Fruit fly (Drosophila melanogaster) whole organism, embryonic: ENCODE results near the gene Mtp.

ENCODE experiments used
- BEAF-32 ChIP-seq: fragments of 200-800 bp; sonication (Bioruptor generic); optimal IDR thresholded peaks from 3 replicates; lab custom pipeline; 2017; ENCODE audit warnings: missing biosample characterization, missing genetic modification characterization, mild to moderate bottlenecking, moderate library complexity, missing genetic modification reagents
- Blimp-1 ChIP-seq: fragments of 200-800 bp; sonication (Bioruptor generic); optimal IDR thresholded peaks from 3 replicates; lab custom pipeline; 2018; ENCODE audit warnings: missing biosample characterization, missing genetic modification characterization, mild to moderate bottlenecking, moderate library complexity, missing genetic modification reagents
- CG10267 ChIP-seq: fragments of 200-800 bp; sonication (Bioruptor generic); optimal IDR thresholded peaks from 2 replicates; lab custom pipeline; 2018; ENCODE audit warnings: missing biosample characterization, mild to moderate bottlenecking, missing genetic modification characterization, moderate library complexity
- CG10654 ChIP-seq: fragments of 200-800 bp; sonication (Bioruptor generic); optimal IDR thresholded peaks from 2 replicates; lab custom pipeline; 2016; ENCODE audit warnings: missing biosample characterization, missing genetic modification characterization
- CG10979 ChIP-seq: fragments of 200-800 bp; sonication (Bioruptor generic); optimal IDR thresholded peaks from 2 replicates; lab custom pipeline; 2018; ENCODE audit warnings: missing biosample characterization, mild to moderate bottlenecking, missing genetic modification characterization, moderate library complexity
- CG11504 ChIP-seq: fragments of 200-800 bp; sonication (Bioruptor generic); optimal IDR thresholded peaks from 3 replicates; lab custom pipeline; 2019; ENCODE audit warnings: missing biosample characterization, mild to moderate bottlenecking, missing genetic modification characterization, moderate library complexity
- CG12391 ChIP-seq: fragments of 200-800 bp; sonication (Bioruptor generic); optimal IDR thresholded peaks from 3 replicates; lab custom pipeline; 2018; ENCODE audit warnings: missing biosample characterization, mild to moderate bottlenecking, missing genetic modification characterization, moderate library complexity
- CG14667 ChIP-seq: fragments of 200-800 bp; sonication (Bioruptor generic); IDR thresholded peaks from 2 replicates; pipeline ENCODE4 v1.3.6; 2022; ENCODE audit warnings: missing biosample characterization, missing genetic modification characterization
- CG15696 ChIP-seq: fragments of 200-800 bp; sonication (Bioruptor generic); optimal IDR thresholded peaks from 2 replicates; lab custom pipeline; 2019; ENCODE audit warnings: missing biosample characterization, mild to moderate bottlenecking, missing genetic modification characterization, moderate library complexity
- CG1603 ChIP-seq: fragments of 200-800 bp; sonication (Bioruptor generic); optimal IDR thresholded peaks from 2 replicates; lab custom pipeline; 2019; ENCODE audit warnings: missing biosample characterization, mild to moderate bottlenecking, missing genetic modification characterization, moderate library complexity
- CG17186 ChIP-seq: fragments of 200-800 bp; sonication (Bioruptor generic); optimal IDR thresholded peaks from 3 replicates; lab custom pipeline; 2017; ENCODE audit warnings: missing biosample characterization, missing genetic modification reagents, missing genetic modification characterization
- CG18262 ChIP-seq: fragments of 200-800 bp; optimal IDR thresholded peaks from 3 replicates; lab custom pipeline; 2019; ENCODE audit warnings: missing biosample characterization, mild to moderate bottlenecking, missing genetic modification characterization, moderate library complexity
- CG4360 ChIP-seq: fragments of 200-800 bp; sonication (Bioruptor generic); IDR thresholded peaks from 2 replicates; pipeline ENCODE4 v1.3.6; 2022; ENCODE audit warnings: missing biosample characterization, missing genetic modification characterization
- CG4820 ChIP-seq: fragments of 200-800 bp; sonication (Bioruptor generic); optimal IDR thresholded peaks from 3 replicates; lab custom pipeline; 2016; ENCODE audit warnings: missing biosample characterization, missing genetic modification characterization
- CG6175 ChIP-seq: fragments of 200-800 bp; sonication (Bioruptor generic); IDR thresholded peaks from 3 replicates; pipeline ENCODE4 v1.3.6; 2022; ENCODE audit warnings: missing biosample characterization, missing genetic modification characterization
- CG6683 ChIP-seq: fragments of 200-800 bp; sonication (Bioruptor generic); optimal IDR thresholded peaks from 2 replicates; lab custom pipeline; 2017; ENCODE audit warnings: missing biosample characterization, mild to moderate bottlenecking, missing genetic modification characterization, missing genetic modification reagents
- CG6689 ChIP-seq: fragments of 200-800 bp; sonication (Bioruptor generic); IDR thresholded peaks from 2 replicates; pipeline ENCODE4 v1.3.6; 2022; ENCODE audit warnings: missing biosample characterization, missing genetic modification characterization
- CG7839 ChIP-seq: fragments of 200-800 bp; sonication (Bioruptor generic); optimal IDR thresholded peaks from 3 replicates; lab custom pipeline; 2018; ENCODE audit warnings: missing biosample characterization, mild to moderate bottlenecking, missing genetic modification characterization, moderate library complexity
- D ChIP-seq, 2 experiments: fragments of 200-800 bp in 1 of 2; fragments of >200 bp in 1 of 2; sonication (Bioruptor generic) in 1 of 2; optimal IDR thresholded peaks; 2 replicates in 1 of 2; 3 replicates in 1 of 2; lab custom pipeline; 2017; ENCODE audit warnings: mild to moderate bottlenecking in 1 of 2, missing biosample characterization in 1 of 2, missing genetic modification characterization in 1 of 2, missing genetic modification reagents in 1 of 2
- Dek ChIP-seq: fragments of 200-800 bp; sonication (Bioruptor generic); optimal IDR thresholded peaks from 3 replicates; lab custom pipeline; 2019; ENCODE audit warnings: missing biosample characterization, mild to moderate bottlenecking, missing genetic modification characterization, moderate library complexity
- ERR ChIP-seq: fragments of 200-800 bp; sonication (Bioruptor generic); optimal IDR thresholded peaks from 2 replicates; lab custom pipeline; 2016; ENCODE audit warnings: missing biosample characterization, missing genetic modification characterization
- Fer1 ChIP-seq: fragments of 200-800 bp; sonication (Bioruptor generic); optimal IDR thresholded peaks from 2 replicates; lab custom pipeline; 2017; ENCODE audit warnings: missing biosample characterization, mild to moderate bottlenecking, missing genetic modification characterization
- H15 ChIP-seq: fragments of 200-800 bp; sonication (Bioruptor generic); IDR thresholded peaks from 3 replicates; pipeline ENCODE4 v1.3.6; 2022; ENCODE audit warnings: missing biosample characterization, missing genetic modification characterization
- HLH3B ChIP-seq: fragments of 200-800 bp; sonication (Bioruptor generic); IDR thresholded peaks from 2 replicates; pipeline ENCODE4 v1.3.6; 2022; ENCODE audit warnings: missing biosample characterization, missing genetic modification characterization
- HmgZ ChIP-seq: fragments of 200-800 bp; sonication (Bioruptor generic); optimal IDR thresholded peaks from 2 replicates; lab custom pipeline; 2018; ENCODE audit warnings: missing biosample characterization, mild to moderate bottlenecking, missing genetic modification characterization
- Hsf ChIP-seq: fragments of 200-800 bp; sonication (Bioruptor generic); optimal IDR thresholded peaks from 3 replicates; lab custom pipeline; 2016; ENCODE audit warnings: missing biosample characterization, missing genetic modification characterization
- Jarid2 ChIP-seq: fragments of 200-800 bp; sonication (Bioruptor generic); optimal IDR thresholded peaks from 3 replicates; lab custom pipeline; 2017; ENCODE audit warnings: mild to moderate bottlenecking, missing biosample characterization, missing genetic modification reagents, missing genetic modification characterization
- NfI ChIP-seq: fragments of 200-800 bp; sonication (Bioruptor generic); optimal IDR thresholded peaks from 3 replicates; lab custom pipeline; 2018; ENCODE audit warnings: missing biosample characterization, mild to moderate bottlenecking, missing genetic modification characterization, moderate library complexity
- PHDP ChIP-seq: fragments of 200-800 bp; sonication (Bioruptor generic); optimal IDR thresholded peaks from 3 replicates; lab custom pipeline; 2018; ENCODE audit warnings: missing biosample characterization, mild to moderate bottlenecking, missing genetic modification characterization, moderate library complexity
- Scr ChIP-seq: fragments of 200-800 bp; sonication (Bioruptor generic); IDR thresholded peaks from 2 replicates; pipeline ENCODE4 v1.3.6; 2022; ENCODE audit warnings: missing biosample characterization, missing genetic modification characterization; ENCODE audit not compliant: partially characterized antibody
- ash1 ChIP-seq: fragments of 200-800 bp; sonication (Bioruptor generic); optimal IDR thresholded peaks from 2 replicates; lab custom pipeline; 2018; ENCODE audit warnings: missing biosample characterization, mild to moderate bottlenecking, missing genetic modification characterization
- bab2 ChIP-seq: fragments of 200-800 bp; sonication (Bioruptor generic); optimal IDR thresholded peaks from 2 replicates; lab custom pipeline; 2016; ENCODE audit warnings: missing biosample characterization, missing genetic modification characterization
- cad ChIP-seq: fragments of >200 bp; optimal IDR thresholded peaks from 2 replicates; lab custom pipeline; 2017; ENCODE audit warnings: missing biosample characterization, missing genetic modification characterization
- ems ChIP-seq: fragments of 200-800 bp; sonication (Bioruptor generic); optimal IDR thresholded peaks from 3 replicates; lab custom pipeline; 2016; ENCODE audit warnings: missing biosample characterization, missing genetic modification characterization
- eve ChIP-seq, 2 experiments: fragments of >200 bp; optimal IDR thresholded peaks; 2 replicates each; lab custom pipeline; 2017; ENCODE audit warnings: missing biosample characterization in 2 of 2, missing genetic modification characterization in 2 of 2
- fru ChIP-seq: fragments of >200 bp; optimal IDR thresholded peaks from 2 replicates; lab custom pipeline; 2017
- gsb-n ChIP-seq: fragments of 200-800 bp; sonication (Bioruptor generic); optimal IDR thresholded peaks from 3 replicates; lab custom pipeline; 2018; ENCODE audit warnings: missing biosample characterization, mild to moderate bottlenecking, missing genetic modification characterization
- ham ChIP-seq: fragments of 200-800 bp; sonication (Bioruptor generic); IDR thresholded peaks from 2 replicates; pipeline ENCODE4 v1.3.6; 2022; ENCODE audit warnings: missing biosample characterization, missing genetic modification characterization
- hkb ChIP-seq, 2 experiments: fragments of 200-800 bp in 1 of 2; fragments of >200 bp in 1 of 2; sonication (Bioruptor generic) in 1 of 2; IDR thresholded peaks in 1 of 2; optimal IDR thresholded peaks in 1 of 2; 2 replicates each; pipeline versions ENCODE4 v1.3.6 to Lab custom; 2017 to 2022; ENCODE audit warnings: missing biosample characterization in 1 of 2, missing genetic modification characterization in 1 of 2
- nmo ChIP-seq: fragments of 200-800 bp; sonication (Bioruptor generic); optimal IDR thresholded peaks from 2 replicates; lab custom pipeline; 2018; ENCODE audit warnings: missing biosample characterization, mild to moderate bottlenecking, missing genetic modification characterization, moderate library complexity
- rib ChIP-seq: fragments of 200-800 bp; sonication (Bioruptor generic); IDR thresholded peaks from 2 replicates; pipeline ENCODE4 v1.3.6; 2022; ENCODE audit warnings: missing biosample characterization, missing genetic modification characterization
- row ChIP-seq: fragments of 200-800 bp; sonication (Bioruptor generic); IDR thresholded peaks from 3 replicates; pipeline ENCODE4 v1.3.6; 2022; ENCODE audit warnings: missing biosample characterization, missing genetic modification characterization
- tap ChIP-seq: fragments of 200-800 bp; optimal IDR thresholded peaks from 3 replicates; lab custom pipeline; 2019; ENCODE audit warnings: missing biosample characterization, mild to moderate bottlenecking, missing genetic modification characterization, moderate library complexity
- tgo ChIP-seq: fragments of 200-800 bp; sonication (Bioruptor generic); IDR thresholded peaks from 3 replicates; pipeline ENCODE4 v1.3.6; 2022; ENCODE audit warnings: missing biosample characterization, missing genetic modification characterization
- unpg ChIP-seq: fragments of 200-800 bp; sonication (Bioruptor generic); optimal IDR thresholded peaks from 3 replicates; lab custom pipeline; 2018; ENCODE audit warnings: missing biosample characterization, mild to moderate bottlenecking, missing genetic modification characterization, moderate library complexity
- vfl ChIP-seq: fragments of 200-800 bp; sonication (Bioruptor generic); optimal IDR thresholded peaks from 2 replicates; lab custom pipeline; 2016; ENCODE audit warnings: missing biosample characterization, missing genetic modification characterization
- vvl ChIP-seq: fragments of 200-800 bp; sonication (Bioruptor generic); IDR thresholded peaks from 2 replicates; pipeline ENCODE4 v1.3.6; 2022; ENCODE audit warnings: missing biosample characterization, missing genetic modification characterization
- zf30C ChIP-seq: fragments of 200-800 bp; sonication (Bioruptor generic); optimal IDR thresholded peaks from 3 replicates; lab custom pipeline; 2018; ENCODE audit warnings: missing biosample characterization, mild to moderate bottlenecking, missing genetic modification characterization
- zfh1 ChIP-seq: fragments of 200-800 bp; sonication (Bioruptor generic); IDR thresholded peaks from 3 replicates; pipeline ENCODE4 v1.3.6; 2022; ENCODE audit warnings: missing biosample characterization, missing genetic modification characterization

Mtp gene

DNA sequence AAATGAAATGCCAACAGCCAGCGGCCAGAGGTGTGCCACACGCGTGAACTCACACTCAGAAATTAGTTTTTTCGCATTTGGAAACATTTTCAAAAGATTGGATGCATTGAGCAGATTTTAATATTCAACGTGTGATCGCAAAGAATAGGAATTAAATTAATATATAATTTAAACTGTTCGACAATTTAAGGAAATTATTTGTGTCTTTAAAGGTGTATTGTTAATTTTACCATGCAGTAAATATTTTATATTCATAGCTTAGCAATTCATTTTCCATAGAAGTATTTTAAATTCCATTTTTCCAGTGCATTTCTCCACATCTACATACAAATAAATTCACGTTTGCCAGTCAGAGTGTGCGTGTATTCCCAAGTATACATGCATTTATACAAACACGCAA, 17.0 kb upstream of the Mtp start (continued):
- TF ChIP-seq CG10267: peak; percentile 45
- peak; percentile 59 for TF ChIP-seq HLH3B (GFP tag; lab: Robert Waterston, UW)
- peak; percentile 36 for TF ChIP-seq tap (tag; lab: Kevin White, UChicago)
- TF ChIP-seq nmo (GFP tag; lab: Kevin White, UChicago): no peak
- no peak for TF ChIP-seq CG6683 (GFP tag; lab: Kevin White, UChicago)
- peak; percentile 61; the same call in 2 of the 3 replicates for TF ChIP-seq zfh1 (GFP tag; lab: Robert Waterston, UW)
- TF ChIP-seq CG18262: peak; percentile 39
- no peak for TF ChIP-seq BEAF-32
- no peak for TF ChIP-seq unpg (GFP tag; lab: Kevin White, UChicago)
- no peak for TF ChIP-seq vfl
- TF ChIP-seq Dek: no peak
- no peak for TF ChIP-seq HmgZ (tag; lab: Kevin White, UChicago)
- TF ChIP-seq hkb (optimal IDR thresholded peaks at IDR 0.05; lab: Kevin White, UChicago): no peak
- TF ChIP-seq hkb (GFP tag; IDR thresholded peaks at IDR 0.05; lab: Robert Waterston, UW): peak; percentile 53; the same call in 1 of the 2 replicates
- TF ChIP-seq CG1603: no peak
- TF ChIP-seq PHDP: no peak
- no peak for TF ChIP-seq H15 (GFP tag; lab: Robert Waterston, UW)
- TF ChIP-seq CG7839 (tag; lab: Kevin White, UChicago): peak; percentile 1
- TF ChIP-seq Scr (GFP tag; lab: Robert Waterston, UW): no peak
- TF ChIP-seq ERR (GFP tag; lab: Kevin White, UChicago): no peak
- peak; percentile 59 for TF ChIP-seq CG10979 (tag; lab: Kevin White, UChicago)
- peak; percentile 66; the same call in 2 of the 3 replicates for TF ChIP-seq tgo (GFP tag; lab: Robert Waterston, UW)
- TF ChIP-seq cad: no peak
- TF ChIP-seq row (GFP tag; lab: Robert Waterston, UW): 0 out of 3 replicates have a peak, but pooled peaks have one; percentile 18
- TF ChIP-seq Fer1: no peak
- TF ChIP-seq vvl (GFP tag; lab: Robert Waterston, UW): no peak
- no peak for TF ChIP-seq Hsf
- peak; percentile 10 for TF ChIP-seq CG10654 (GFP tag; lab: Kevin White, UChicago)
- no peak for TF ChIP-seq NfI
- TF ChIP-seq CG4360 (GFP tag; lab: Robert Waterston, UW): no peak
- TF ChIP-seq CG17186: no peak
- no peak for TF ChIP-seq fru
- TF ChIP-seq Jarid2 (GFP tag; lab: Kevin White, UChicago): no peak
- peak; percentile 43 for TF ChIP-seq CG15696 (tag; lab: Kevin White, UChicago)
- TF ChIP-seq bab2 (GFP tag; lab: Kevin White, UChicago): no peak
- no peak for TF ChIP-seq CG6175 (GFP tag; lab: Robert Waterston, UW)
- no peak for TF ChIP-seq ham (GFP tag; lab: Robert Waterston, UW)
- TF ChIP-seq CG4820 (GFP tag; lab: Kevin White, UChicago): no peak
- TF ChIP-seq CG12391 (tag; lab: Kevin White, UChicago): peak; percentile 8
- TF ChIP-seq rib (GFP tag; lab: Robert Waterston, UW): no peak
- peak; percentile 38 for TF ChIP-seq Blimp-1 (GFP tag; lab: Kevin White, UChicago)
- TF ChIP-seq CG11504 (tag; lab: Kevin White, UChicago): peak; percentile 79
- TF ChIP-seq ash1 (GFP tag; lab: Kevin White, UChicago): no peak
- no peak for TF ChIP-seq D (optimal IDR thresholded peaks at IDR 0.05; lab: Kevin White, UChicago)
- TF ChIP-seq D (GFP tag; optimal IDR thresholded peaks at IDR 0.05; lab: Kevin White, UChicago): peak; percentile 33
- peak; percentile 7 for TF ChIP-seq zf30C (GFP tag; lab: Kevin White, UChicago)
- peak; percentile 30; the same call in 1 of the 2 replicates for TF ChIP-seq CG6689 (GFP tag; lab: Robert Waterston, UW)
- TF ChIP-seq eve (GFP tag; optimal IDR thresholded peaks at IDR 0.05; lab: Kevin White, UChicago): peak in 1 of 2 experiments; percentile 41
- TF ChIP-seq CG14667 (GFP tag; lab: Robert Waterston, UW): no peak
- TF ChIP-seq ems (GFP tag; lab: Kevin White, UChicago): no peak
- TF ChIP-seq gsb-n: peak; percentile 7
